Fruit fly (Drosophila melanogaster) whole organism, pupa: Measurements from ENCODE around the gene Lar.

Experiments
- CG10348 ChIP-seq: fragments of 200-800 bp; sonication (Bioruptor generic); IDR thresholded peaks from 2 replicates; pipeline ENCODE4 v1.3.6; 2022; ENCODE audit warnings: missing biosample characterization, missing genetic modification characterization
- CG12605 ChIP-seq: fragments of 200-800 bp; sonication (Bioruptor generic); IDR thresholded peaks from 2 replicates; pipeline ENCODE4 v1.3.6; 2022; ENCODE audit warnings: missing biosample characterization, missing genetic modification characterization
- CG13204 ChIP-seq: fragments of 200-800 bp; sonication (Bioruptor generic); optimal IDR thresholded peaks from 2 replicates; lab custom pipeline; 2018; ENCODE audit warnings: missing biosample characterization, mild to moderate bottlenecking, missing genetic modification characterization, moderate library complexity
- CG14655 ChIP-seq: fragments of 200-800 bp; sonication (Bioruptor generic); optimal IDR thresholded peaks from 3 replicates; lab custom pipeline; 2017; ENCODE audit warnings: mild to moderate bottlenecking, missing biosample characterization, missing genetic modification reagents, missing genetic modification characterization
- CG15710 ChIP-seq: fragments of 200-800 bp; sonication (Bioruptor generic); optimal IDR thresholded peaks from 2 replicates; lab custom pipeline; 2018; ENCODE audit warnings: missing biosample characterization, mild to moderate bottlenecking, missing genetic modification characterization, moderate library complexity
- CG17806 ChIP-seq: fragments of 200-800 bp; sonication (Bioruptor generic); optimal IDR thresholded peaks from 2 replicates; lab custom pipeline; 2018; ENCODE audit warnings: missing biosample characterization, mild to moderate bottlenecking, missing genetic modification characterization, moderate library complexity
- CG34367 ChIP-seq: fragments of 200-800 bp; sonication (Bioruptor generic); optimal IDR thresholded peaks from 2 replicates; lab custom pipeline; 2018; ENCODE audit warnings: missing biosample characterization, mild to moderate bottlenecking, missing genetic modification characterization
- CG4496 ChIP-seq: fragments of 200-800 bp; sonication (Bioruptor generic); IDR thresholded peaks from 3 replicates; pipeline ENCODE4 v1.3.6; 2022; ENCODE audit warnings: missing biosample characterization, missing genetic modification characterization
- CG8159 ChIP-seq: fragments of 200-800 bp; sonication (Bioruptor generic); optimal IDR thresholded peaks from 3 replicates; lab custom pipeline; 2018; ENCODE audit warnings: missing biosample characterization, mild to moderate bottlenecking, missing genetic modification characterization, moderate library complexity
- CG9948 ChIP-seq: fragments of 200-800 bp; sonication (Bioruptor generic); optimal IDR thresholded peaks from 2 replicates; lab custom pipeline; 2018; ENCODE audit warnings: missing biosample characterization, mild to moderate bottlenecking, missing genetic modification characterization, moderate library complexity
- D1 ChIP-seq: fragments of 200-800 bp; sonication (Bioruptor generic); optimal IDR thresholded peaks from 2 replicates; lab custom pipeline; 2018; ENCODE audit warnings: missing biosample characterization, mild to moderate bottlenecking, missing genetic modification characterization, moderate library complexity
- fd96Ca ChIP-seq: fragments of 200-800 bp; sonication (Bioruptor generic); IDR thresholded peaks from 3 replicates; pipeline ENCODE4 v1.3.6; 2022; ENCODE audit warnings: missing biosample characterization, missing genetic modification characterization
- gl ChIP-seq: fragments of 200-800 bp; sonication (Bioruptor generic); optimal IDR thresholded peaks from 2 replicates; lab custom pipeline; 2018; ENCODE audit warnings: missing biosample characterization, mild to moderate bottlenecking, missing genetic modification characterization

DNA sequence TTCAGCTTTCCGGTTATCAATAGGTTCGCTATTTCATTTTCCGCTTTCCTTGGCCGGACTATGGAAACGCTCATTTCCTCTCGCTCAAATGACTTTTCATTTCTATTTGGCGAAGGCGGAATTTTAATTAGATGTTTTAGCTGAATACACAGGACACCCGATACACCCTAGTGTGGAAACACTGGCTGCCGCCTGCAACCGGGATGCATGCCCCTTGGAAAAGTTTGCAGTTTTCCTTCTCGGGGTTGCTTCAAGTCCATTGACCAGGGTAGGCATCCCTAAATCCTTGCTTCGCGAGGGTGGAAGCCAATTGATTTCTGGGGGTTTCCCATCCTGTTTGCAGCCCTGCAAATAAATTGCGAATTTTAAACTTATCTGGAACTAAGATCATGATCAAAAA, 2.5 kb downstream of the Lar start:
- TF ChIP-seq gl (tag; lab: Kevin White, UChicago) (no peak), CG12605 (GFP tag; lab: Robert Waterston, UW) (no peak), fd96Ca (GFP tag; lab: Robert Waterston, UW) (no peak), CG15710 (tag; lab: Kevin White, UChicago) (no peak), CG13204 (no peak), CG4496 (GFP tag; lab: Robert Waterston, UW) (no peak), CG10348 (GFP tag; lab: Robert Waterston, UW) (no peak), CG9948 (tag; lab: Kevin White, UChicago) (no peak), D1 (no peak), CG8159 (tag; lab: Kevin White, UChicago) (no peak), CG14655 (GFP tag; lab: Kevin White, UChicago) (no peak), CG34367 (tag; lab: Kevin White, UChicago) (no peak), CG17806 (tag; lab: Kevin White, UChicago) (no peak)
